5 fruit fly cellular contexts compared by ENCODE assay signal in the genomic region with DNA sequence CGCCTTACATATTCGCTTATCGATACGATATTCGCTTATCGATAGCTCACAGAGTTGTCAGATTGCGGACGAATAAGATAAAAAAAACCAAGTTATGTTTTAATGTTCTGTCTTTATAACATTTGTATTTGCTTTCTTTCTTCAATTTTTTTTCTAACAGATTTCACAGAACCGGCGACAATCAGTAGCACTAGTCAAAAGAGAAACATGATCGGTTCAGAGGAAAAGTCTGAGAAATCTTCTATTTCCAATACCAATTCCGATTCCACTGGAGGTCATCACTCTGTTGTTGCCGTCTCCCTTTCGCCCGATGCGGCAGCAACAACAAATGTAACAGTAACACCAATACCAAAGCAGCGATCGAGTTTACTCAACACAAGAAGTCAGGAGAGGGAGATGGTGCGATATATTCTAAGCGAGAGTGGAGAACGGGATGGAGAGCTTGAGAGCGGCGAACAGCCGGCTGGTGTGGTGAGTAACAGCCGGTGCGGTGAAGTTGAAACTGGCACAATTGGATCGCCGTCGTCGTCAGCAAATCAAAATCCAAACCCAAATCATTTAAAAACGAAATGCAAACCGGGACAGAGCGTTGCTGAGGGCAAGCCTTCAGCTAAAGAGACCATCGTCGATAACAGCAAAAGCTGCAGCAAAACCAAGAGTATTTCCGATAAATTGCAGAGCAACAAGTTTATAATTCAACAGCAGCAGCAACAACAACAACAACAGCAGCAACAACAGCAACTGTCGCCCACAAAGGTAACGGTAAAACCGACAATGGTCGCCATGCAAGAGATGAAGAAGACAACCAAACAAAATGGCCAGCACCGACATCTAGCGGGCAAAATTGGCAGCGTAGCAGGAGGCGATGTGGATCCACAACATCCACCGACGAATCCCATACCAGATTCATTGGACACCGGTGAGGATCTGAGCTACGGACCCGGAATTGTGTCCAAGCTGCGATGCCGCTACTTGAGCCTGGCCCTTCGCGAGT.
TF ChIP-seq lines count a peak whose summit lies in the region.

No protein-coding gene starts in this region.

TF ChIP-seq in whole organism, adult, 20 proteins besides CTCF, POLR2A, EP300 and RAD21 (continued from another document):
- peak; percentile 69 for TF ChIP-seq Mnt (GFP tag; optimal IDR thresholded peaks at IDR 0.05; lab: Kevin White, UChicago)
- TF ChIP-seq Crg-1 (GFP tag; optimal IDR thresholded peaks at IDR 0.05; lab: Kevin White, UChicago) = peak; percentile 53
- TF ChIP-seq tj (GFP tag; optimal IDR thresholded peaks at IDR 0.05; lab: Kevin White, UChicago) = peak; percentile 72
- peak; percentile 76 for TF ChIP-seq bab1 (GFP tag; optimal IDR thresholded peaks at IDR 0.05; lab: Kevin White, UChicago)
- TF ChIP-seq ovo (GFP tag; optimal IDR thresholded peaks at IDR 0.05; lab: Kevin White, UChicago) = peak; percentile 90
- peak; percentile 71 for TF ChIP-seq Hr96 (GFP tag; optimal IDR thresholded peaks at IDR 0.05; lab: Kevin White, UChicago)

TF ChIP-seq in whole organism, embryonic, 481 proteins besides CTCF, POLR2A, EP300 and RAD21 (continued from another document and continues in another):
- TF ChIP-seq CG2712 (tag; optimal IDR thresholded peaks at IDR 0.05; lab: Kevin White, UChicago) (peak; percentile 62), CG3995 (GFP tag; optimal IDR thresholded peaks at IDR 0.05; lab: Kevin White, UChicago) (peak; percentile 49), Nf-YA (GFP tag; IDR thresholded peaks at IDR 0.05; lab: Robert Waterston, UW) (no peak), Ada2b (GFP tag; IDR thresholded peaks at IDR 0.05; lab: Robert Waterston, UW) (no peak), Chrac-16 (GFP tag; optimal IDR thresholded peaks at IDR 0.05; lab: Kevin White, UChicago) (peak; percentile 60), CG11247 (GFP tag; IDR thresholded peaks at IDR 0.05; lab: Robert Waterston, UW) (peak; percentile 42; the same call in 1 of the 2 replicates), pfk (GFP tag; optimal IDR thresholded peaks at IDR 0.05; lab: Kevin White, UChicago) (peak; percentile 33), CG11085 (GFP tag; IDR thresholded peaks at IDR 0.05; lab: Robert Waterston, UW) (no peak), Spps (tag; optimal IDR thresholded peaks at IDR 0.05; lab: Kevin White, UChicago) (no peak), E2f2 (GFP tag; IDR thresholded peaks at IDR 0.05; lab: Robert Waterston, UW) (peak; percentile 88), sr (GFP tag; IDR thresholded peaks at IDR 0.05; lab: Robert Waterston, UW) (no peak), CG1832 (GFP tag; optimal IDR thresholded peaks at IDR 0.05; lab: Kevin White, UChicago) (peak; percentile 76), z (GFP tag; IDR thresholded peaks at IDR 0.05; lab: Robert Waterston, UW) (peak; percentile 65; the same call in 2 of the 3 replicates), org-1 (GFP tag; optimal IDR thresholded peaks at IDR 0.05; lab: Kevin White, UChicago) (no peak), CG32532 (GFP tag; IDR thresholded peaks at IDR 0.05; lab: Robert Waterston, UW) (peak; percentile 18; the same call in 1 of the 2 replicates), peb (GFP tag; IDR thresholded peaks at IDR 0.05; lab: Robert Waterston, UW) (no peak), hbn (GFP tag; IDR thresholded peaks at IDR 0.05; lab: Robert Waterston, UW; ENCODE audit: partially characterized antibody) (peak; percentile 46; the same call in 1 of the 2 replicates), CG11723 (GFP tag; optimal IDR thresholded peaks at IDR 0.05; lab: Kevin White, UChicago) (no peak), twi (tag; optimal IDR thresholded peaks at IDR 0.05; lab: Kevin White, UChicago) (peak; percentile 12), mirr (GFP tag; optimal IDR thresholded peaks at IDR 0.05; lab: Kevin White, UChicago) (peak; percentile 73), CG17802 (tag; optimal IDR thresholded peaks at IDR 0.05; lab: Kevin White, UChicago) (no peak), Lpt (GFP tag; optimal IDR thresholded peaks at IDR 0.05; lab: Kevin White, UChicago) (no peak), cwo (GFP tag; optimal IDR thresholded peaks at IDR 0.05; lab: Kevin White, UChicago) (peak; percentile 32), vnd (GFP tag; IDR thresholded peaks at IDR 0.05; lab: Robert Waterston, UW; ENCODE audit: partially characterized antibody) (peak; percentile 25; the same call in 1 of the 3 replicates), NC2α (GFP tag; optimal IDR thresholded peaks at IDR 0.05; lab: Kevin White, UChicago) (peak; percentile 20), Stat92E (GFP tag; optimal IDR thresholded peaks at IDR 0.05; lab: Kevin White, UChicago) (peak in 1 of 3 experiments; percentile 35)

TF ChIP-seq in whole organism, prepupa, 60 proteins besides CTCF, POLR2A, EP300 and RAD21 (continued from another document and continues in another):
- TF ChIP-seq Sox15 (GFP tag; optimal IDR thresholded peaks at IDR 0.05; lab: Kevin White, UChicago) = peak; percentile 45
- TF ChIP-seq CG6808 (GFP tag; optimal IDR thresholded peaks at IDR 0.05; lab: Kevin White, UChicago) = peak; percentile 46
- TF ChIP-seq esn (GFP tag; optimal IDR thresholded peaks at IDR 0.05; lab: Kevin White, UChicago) = peak; percentile 76
- TF ChIP-seq cyc (GFP tag; optimal IDR thresholded peaks at IDR 0.05; lab: Kevin White, UChicago) = peak; percentile 71
- TF ChIP-seq acj6 (GFP tag; optimal IDR thresholded peaks at IDR 0.05; lab: Kevin White, UChicago) = peak; percentile 58
- TF ChIP-seq Smox (GFP tag; optimal IDR thresholded peaks at IDR 0.05; lab: Kevin White, UChicago) = peak; percentile 76
- peak; percentile 98 for TF ChIP-seq svp (GFP tag; lab: Kevin White, UChicago)
- TF ChIP-seq Ets96B (tag; optimal IDR thresholded peaks at IDR 0.05; lab: Kevin White, UChicago) = peak; percentile 29
- peak; percentile 76 for TF ChIP-seq CG31627 (GFP tag; optimal IDR thresholded peaks at IDR 0.05; lab: Kevin White, UChicago)
- TF ChIP-seq CG1621 (tag; optimal IDR thresholded peaks at IDR 0.05; lab: Kevin White, UChicago) = peak; percentile 14
- TF ChIP-seq CG34406 (GFP tag; optimal IDR thresholded peaks at IDR 0.05; lab: Kevin White, UChicago) = peak; percentile 40
- no peak for TF ChIP-seq CG11762 (GFP tag; optimal IDR thresholded peaks at IDR 0.05; lab: Kevin White, UChicago; ENCODE audit: insufficient read depth)
- peak; percentile 58 for TF ChIP-seq OdsH (GFP tag; optimal IDR thresholded peaks at IDR 0.05; lab: Kevin White, UChicago)
- TF ChIP-seq Hr38 (GFP tag; optimal IDR thresholded peaks at IDR 0.05; lab: Kevin White, UChicago) = no peak
- TF ChIP-seq CG6792 (GFP tag; optimal IDR thresholded peaks at IDR 0.05; lab: Kevin White, UChicago) = peak; percentile 45
- peak; percentile 45 for TF ChIP-seq dsx (GFP tag; optimal IDR thresholded peaks at IDR 0.05; lab: Kevin White, UChicago; ENCODE audit: poor library complexity, severe bottlenecking)
- TF ChIP-seq CG10669 (GFP tag; optimal IDR thresholded peaks at IDR 0.05; lab: Kevin White, UChicago) = peak; percentile 47
- peak; percentile 54 to 76 for TF ChIP-seq ss (GFP tag; optimal IDR thresholded peaks at IDR 0.05; lab: Kevin White, UChicago)
- peak; percentile 77 for TF ChIP-seq lz (GFP tag; optimal IDR thresholded peaks at IDR 0.05; lab: Kevin White, UChicago)
- TF ChIP-seq CG15336 (GFP tag; IDR thresholded peaks at IDR 0.05; lab: Robert Waterston, UW) = peak; percentile 41
- TF ChIP-seq CG3919 (GFP tag; optimal IDR thresholded peaks at IDR 0.05; lab: Kevin White, UChicago) = peak; percentile 58
- TF ChIP-seq dac (GFP tag; optimal IDR thresholded peaks at IDR 0.05; lab: Kevin White, UChicago) = no peak
- TF ChIP-seq Blimp-1 (GFP tag; optimal IDR thresholded peaks at IDR 0.05; lab: Kevin White, UChicago) = peak; percentile 28
- TF ChIP-seq Met (GFP tag; optimal IDR thresholded peaks at IDR 0.05; lab: Kevin White, UChicago) = no peak
- peak; percentile 16 for TF ChIP-seq Eip93F (GFP tag; optimal IDR thresholded peaks at IDR 0.05; lab: Kevin White, UChicago)
- peak; percentile 27 for TF ChIP-seq CG8319 (GFP tag; optimal IDR thresholded peaks at IDR 0.05; lab: Kevin White, UChicago)
- TF ChIP-seq fkh (GFP tag; optimal IDR thresholded peaks at IDR 0.05; lab: Kevin White, UChicago) = peak; percentile 91
- TF ChIP-seq CG4318 (GFP tag; optimal IDR thresholded peaks at IDR 0.05; lab: Kevin White, UChicago) = no peak
- peak; percentile 53 for TF ChIP-seq CG32006 (GFP tag; optimal IDR thresholded peaks at IDR 0.05; lab: Kevin White, UChicago)

TF ChIP-seq in whole organism, pupa, 21 proteins besides CTCF, POLR2A, EP300 and RAD21 (continued from another document):
- TF ChIP-seq fd96Ca (GFP tag; IDR thresholded peaks at IDR 0.05; lab: Robert Waterston, UW) (peak; percentile 68; the same call in 2 of the 3 replicates), Ets98B (GFP tag; IDR thresholded peaks at IDR 0.05; lab: Robert Waterston, UW) (peak; percentile 33), CG14655 (GFP tag; optimal IDR thresholded peaks at IDR 0.05; lab: Kevin White, UChicago) (peak; percentile 54), CG9948 (tag; optimal IDR thresholded peaks at IDR 0.05; lab: Kevin White, UChicago) (peak; percentile 21), Snoo (tag; optimal IDR thresholded peaks at IDR 0.05; lab: Kevin White, UChicago) (peak; percentile 37), CG15710 (tag; optimal IDR thresholded peaks at IDR 0.05; lab: Kevin White, UChicago) (peak; percentile 64)

TF ChIP-seq in whole organism, wandering third instar larva, 38 proteins besides CTCF, POLR2A, EP300 and RAD21 (continued from another document):
- no peak for TF ChIP-seq jim (GFP tag; optimal IDR thresholded peaks at IDR 0.05; lab: Kevin White, UChicago)
- TF ChIP-seq Myc (optimal IDR thresholded peaks at IDR 0.05; lab: Kevin White, UChicago) = no peak
- no peak for TF ChIP-seq CrebA (GFP tag; optimal IDR thresholded peaks at IDR 0.05; lab: Kevin White, UChicago; ENCODE audit: borderline replicate concordance)
- peak; percentile 72 for TF ChIP-seq woc (GFP tag; optimal IDR thresholded peaks at IDR 0.05; lab: Kevin White, UChicago)
- no peak for TF ChIP-seq Vsx2 (GFP tag; optimal IDR thresholded peaks at IDR 0.05; lab: Kevin White, UChicago; ENCODE audit: partially characterized antibody)
- peak; percentile 69 for TF ChIP-seq h (GFP tag; optimal IDR thresholded peaks at IDR 0.05; lab: Kevin White, UChicago)
- TF ChIP-seq CG32264 (GFP tag; optimal IDR thresholded peaks at IDR 0.05; lab: Kevin White, UChicago) = no peak
- TF ChIP-seq lola (GFP tag; optimal IDR thresholded peaks at IDR 0.05; lab: Kevin White, UChicago) = no peak
- no peak for TF ChIP-seq Abd-B (GFP tag; optimal IDR thresholded peaks at IDR 0.05; lab: Kevin White, UChicago)
- no peak for TF ChIP-seq Hr78 (GFP tag; optimal IDR thresholded peaks at IDR 0.05; lab: Kevin White, UChicago)
- peak; percentile 17 for TF ChIP-seq Rel (GFP tag; optimal IDR thresholded peaks at IDR 0.05; lab: Kevin White, UChicago)
- TF ChIP-seq Rel (tag; optimal IDR thresholded peaks at IDR 0.05; lab: Kevin White, UChicago) = peak; percentile 25
- TF ChIP-seq rgr (GFP tag; optimal IDR thresholded peaks at IDR 0.05; lab: Kevin White, UChicago) = peak; percentile 72
- TF ChIP-seq dsf (GFP tag; optimal IDR thresholded peaks at IDR 0.05; lab: Kevin White, UChicago; ENCODE audit: borderline replicate concordance) = no peak
- no peak for TF ChIP-seq brk (GFP tag; optimal IDR thresholded peaks at IDR 0.05; lab: Kevin White, UChicago)
- no peak for TF ChIP-seq Dfd (GFP tag; optimal IDR thresholded peaks at IDR 0.05; lab: Kevin White, UChicago)
- TF ChIP-seq pan (optimal IDR thresholded peaks at IDR 0.05; lab: Kevin White, UChicago) = no peak
- TF ChIP-seq Jra (GFP tag; optimal IDR thresholded peaks at IDR 0.05; lab: Kevin White, UChicago) = peak; percentile 13
- TF ChIP-seq HLH106 (tag; optimal IDR thresholded peaks at IDR 0.05; lab: Kevin White, UChicago) = peak; percentile 77
- peak; percentile 13 for TF ChIP-seq sv (GFP tag; optimal IDR thresholded peaks at IDR 0.05; lab: Kevin White, UChicago)
- TF ChIP-seq ey (GFP tag; optimal IDR thresholded peaks at IDR 0.05; lab: Kevin White, UChicago) = peak; percentile 75
